Worm (Caenorhabditis elegans) whole organism, L4 larva: ENCODE results near the gene F48G7.8.

Experiments used
- Y75B8A.6 ChIP-seq: fragments of 200-800 bp; sonication (Bioruptor generic); IDR thresholded peaks from 2 replicates; pipeline ENCODE4 v1.3.6; 2022; ENCODE audit warnings: missing genetic modification reagents, missing genetic modification characterization, missing compliant biosample characterization
- attf-4 ChIP-seq: sonication (generic microtip); optimal IDR thresholded peaks from 3 replicates; lab custom pipeline; 2017; ENCODE audit warnings: missing biosample characterization, missing genetic modification characterization
- ceh-20 ChIP-seq: fragments of 200-800 bp; sonication (Bioruptor generic); IDR thresholded peaks from 2 replicates; pipeline ENCODE4 v1.3.6; 2022; ENCODE audit warnings: missing genetic modification reagents, missing genetic modification characterization, missing compliant biosample characterization
- mxl-2 ChIP-seq: fragments of 200-800 bp; sonication (Bioruptor generic); conservative IDR thresholded peaks from 2 replicates; pipeline ENCODE4 v1.3.6; 2022; ENCODE audit warnings: missing genetic modification reagents, missing genetic modification characterization, missing compliant biosample characterization
- nhr-25 ChIP-seq: sonication (generic microtip); optimal IDR thresholded peaks from 2 replicates; lab custom pipeline; 2017; ENCODE audit warnings: missing genetic modification characterization, mild to moderate bottlenecking, missing compliant biosample characterization, antibody characterized with exemption, moderate library complexity, borderline replicate concordance; ENCODE audit not compliant: insufficient read depth
- nhr-6 ChIP-seq: fragments of 150-350 bp; optimal IDR thresholded peaks from 2 replicates; lab custom pipeline; 2014; ENCODE audit warnings: missing biosample characterization, missing genetic modification characterization
- tag-97 ChIP-seq: fragments of 200-800 bp; sonication (Bioruptor generic); IDR thresholded peaks from 2 replicates; pipeline ENCODE4 v1.3.6; 2022; ENCODE audit warnings: missing genetic modification characterization, missing compliant biosample characterization
- ztf-7 ChIP-seq: fragments of 150-350 bp; optimal IDR thresholded peaks from 2 replicates; lab custom pipeline; 2014; ENCODE audit warnings: missing biosample characterization, missing genetic modification characterization

F48G7.8 gene

DNA sequence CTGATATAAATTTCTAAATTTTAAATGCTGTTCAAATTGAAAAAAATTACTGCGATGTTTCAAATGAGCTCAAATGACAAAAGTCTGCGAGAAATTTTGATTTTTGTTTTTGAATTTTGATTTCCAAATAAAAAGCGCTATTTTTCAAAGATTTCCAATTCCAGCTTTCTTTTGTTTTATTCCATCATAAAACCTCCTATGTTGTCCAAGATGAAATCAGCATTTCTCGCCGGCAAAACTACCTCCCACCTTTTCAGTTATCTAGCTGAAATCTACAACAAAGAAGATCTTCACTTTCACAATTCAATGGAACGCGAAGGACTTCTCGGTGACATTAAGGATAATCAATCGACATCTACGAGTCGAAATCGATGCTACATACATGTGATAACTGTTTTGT is 48.5 kb downstream of the F48G7.8 start, which contains the start of gene K06H6.4:
TSS of gene K06H6.4 (plus strand) at position 301 of the 400 bp plus-strand sequence.
- TF ChIP-seq ceh-20 (GFP tag; lab: Robert Waterston, UW) (no peak), ztf-7 (tag; lab: Kevin White, UChicago) (no peak), attf-4 (tag; lab: Kevin White, UChicago) (no peak), nhr-6 (tag; lab: Kevin White, UChicago) (no peak), mxl-2 (no peak), Y75B8A.6 (GFP tag; lab: Robert Waterston, UW) (no peak), nhr-25 (tag; lab: Kevin White, UChicago) (no peak), tag-97 (GFP tag; lab: Robert Waterston, UW) (no peak)
- TF ChIP-seq, all 104 proteins: peak for 0
